Fruit fly (Drosophila melanogaster) whole organism, embryonic: ENCODE measurements around the gene CG9795.

ENCODE experiments used
- ATbp ChIP-seq: fragments of 200-800 bp; sonication (Bioruptor generic); optimal IDR thresholded peaks from 2 replicates; lab custom pipeline; 2017; ENCODE audit warnings: missing biosample characterization, mild to moderate bottlenecking, missing genetic modification characterization, missing genetic modification reagents
- B-H2 ChIP-seq: fragments of 200-800 bp; sonication (Bioruptor generic); optimal IDR thresholded peaks from 2 replicates; lab custom pipeline; 2018; ENCODE audit warnings: missing biosample characterization, mild to moderate bottlenecking, missing genetic modification characterization
- CG10543 ChIP-seq: fragments of 200-800 bp; sonication (Bioruptor generic); optimal IDR thresholded peaks from 3 replicates; lab custom pipeline; 2017; ENCODE audit warnings: missing biosample characterization, mild to moderate bottlenecking, missing genetic modification characterization, moderate library complexity
- CG13424 ChIP-seq: fragments of 200-800 bp; sonication (Bioruptor generic); optimal IDR thresholded peaks from 2 replicates; lab custom pipeline; 2019; ENCODE audit warnings: missing biosample characterization, mild to moderate bottlenecking, missing genetic modification characterization, moderate library complexity
- CG14860 ChIP-seq: fragments of 200-800 bp; sonication (Bioruptor generic); IDR thresholded peaks from 3 replicates; pipeline ENCODE4 v1.3.6; 2022; ENCODE audit warnings: missing biosample characterization, missing genetic modification characterization; ENCODE audit not compliant: partially characterized antibody
- CG15479 ChIP-seq: fragments of 200-800 bp; sonication (Bioruptor generic); optimal IDR thresholded peaks from 3 replicates; lab custom pipeline; 2019; ENCODE audit warnings: missing biosample characterization, mild to moderate bottlenecking, missing genetic modification characterization, moderate library complexity
- CG15514 ChIP-seq: fragments of 200-800 bp; sonication (Bioruptor generic); optimal IDR thresholded peaks from 3 replicates; lab custom pipeline; 2017; ENCODE audit warnings: missing biosample characterization, missing genetic modification characterization, mild to moderate bottlenecking, moderate library complexity, missing genetic modification reagents
- CG16815 ChIP-seq: fragments of 200-800 bp; sonication (Bioruptor generic); optimal IDR thresholded peaks from 3 replicates; lab custom pipeline; 2017; ENCODE audit warnings: missing biosample characterization, mild to moderate bottlenecking, missing genetic modification characterization
- CG1832 ChIP-seq: fragments of 200-800 bp; sonication (Bioruptor generic); optimal IDR thresholded peaks from 2 replicates; lab custom pipeline; 2017; ENCODE audit warnings: missing biosample characterization, mild to moderate bottlenecking, missing genetic modification characterization, inconsistent platforms
- CG2120 ChIP-seq: fragments of 200-800 bp; sonication (Bioruptor generic); optimal IDR thresholded peaks from 3 replicates; lab custom pipeline; 2016; ENCODE audit warnings: missing biosample characterization, missing genetic modification characterization
- CG6765 ChIP-seq: fragments of 200-800 bp; sonication (Bioruptor generic); optimal IDR thresholded peaks from 3 replicates; lab custom pipeline; 2017; ENCODE audit warnings: missing biosample characterization, mild to moderate bottlenecking, missing genetic modification characterization
- CG6791 ChIP-seq: fragments of 200-800 bp; sonication (Bioruptor generic); IDR thresholded peaks from 3 replicates; pipeline ENCODE4 v1.3.6; 2022; ENCODE audit warnings: missing biosample characterization, missing genetic modification characterization; ENCODE audit not compliant: partially characterized antibody
- CG7271 ChIP-seq: fragments of 200-800 bp; sonication (Bioruptor generic); optimal IDR thresholded peaks from 2 replicates; lab custom pipeline; 2018; ENCODE audit warnings: missing biosample characterization, mild to moderate bottlenecking, missing genetic modification characterization, moderate library complexity
- CG7372 ChIP-seq: fragments of 200-800 bp; sonication (Bioruptor generic); IDR thresholded peaks from 2 replicates; pipeline ENCODE4 v1.3.6; 2022; ENCODE audit warnings: missing biosample characterization, missing genetic modification characterization
- CG8478 ChIP-seq: fragments of >200 bp; optimal IDR thresholded peaks from 2 replicates; lab custom pipeline; 2018
- D ChIP-seq, 2 experiments: fragments of 200-800 bp in 1 of 2; fragments of >200 bp in 1 of 2; sonication (Bioruptor generic) in 1 of 2; optimal IDR thresholded peaks; 2 replicates in 1 of 2; 3 replicates in 1 of 2; lab custom pipeline; 2017; ENCODE audit warnings: mild to moderate bottlenecking in 1 of 2, missing biosample characterization in 1 of 2, missing genetic modification characterization in 1 of 2, missing genetic modification reagents in 1 of 2
- Dip2 ChIP-seq: fragments of 200-800 bp; sonication (Bioruptor generic); IDR thresholded peaks from 2 replicates; pipeline ENCODE4 v1.3.6; 2022; ENCODE audit warnings: missing biosample characterization, missing genetic modification characterization
- Dp ChIP-seq: fragments of 200-800 bp; sonication (Bioruptor generic); optimal IDR thresholded peaks from 2 replicates; lab custom pipeline; 2018; ENCODE audit warnings: missing biosample characterization, mild to moderate bottlenecking, missing genetic modification characterization, moderate library complexity
- Ets65A ChIP-seq: fragments of 200-800 bp; sonication (Bioruptor generic); peaks from one replicate; lab custom pipeline; 2016; ENCODE audit warnings: missing biosample characterization, missing genetic modification characterization
- GATAe ChIP-seq: fragments of 200-800 bp; sonication (Bioruptor generic); conservative IDR thresholded peaks from 2 replicates; pipeline ENCODE4 v1.3.6; 2022; ENCODE audit warnings: missing biosample characterization, missing genetic modification characterization
- HHEX ChIP-seq: fragments of 200-800 bp; sonication (Bioruptor generic); optimal IDR thresholded peaks from 3 replicates; lab custom pipeline; 2017; ENCODE audit warnings: missing biosample characterization, mild to moderate bottlenecking, missing genetic modification characterization, missing genetic modification reagents
- Hr39 ChIP-seq: fragments of >200 bp; optimal IDR thresholded peaks from 2 replicates; lab custom pipeline; 2017
- Hr78 ChIP-seq, 2 experiments: fragments of 200-800 bp in 1 of 2; fragments of >200 bp in 1 of 2; sonication (Bioruptor generic) in 1 of 2; optimal IDR thresholded peaks; 2 replicates each; lab custom pipeline; 2017 to 2019; ENCODE audit warnings: missing biosample characterization in 2 of 2, missing genetic modification characterization in 2 of 2, mild to moderate bottlenecking in 1 of 2, moderate library complexity in 1 of 2
- NK7.1 ChIP-seq: fragments of 200-800 bp; sonication (Bioruptor generic); optimal IDR thresholded peaks from 3 replicates; lab custom pipeline; 2016; ENCODE audit warnings: missing biosample characterization, missing genetic modification characterization
- Nf-YB ChIP-seq: fragments of 200-800 bp; sonication (Bioruptor generic); optimal IDR thresholded peaks from 3 replicates; lab custom pipeline; 2019; ENCODE audit warnings: missing biosample characterization, mild to moderate bottlenecking, missing genetic modification characterization, moderate library complexity
- Nf-YC ChIP-seq: fragments of 200-800 bp; optimal IDR thresholded peaks from 3 replicates; lab custom pipeline; 2019; ENCODE audit warnings: missing biosample characterization, mild to moderate bottlenecking, missing genetic modification characterization, moderate library complexity
- Xbp1 ChIP-seq: fragments of 200-800 bp; sonication (Bioruptor generic); optimal IDR thresholded peaks from 3 replicates; lab custom pipeline; 2016; ENCODE audit warnings: missing biosample characterization, mild to moderate bottlenecking, missing genetic modification characterization
- cad ChIP-seq: fragments of >200 bp; optimal IDR thresholded peaks from 2 replicates; lab custom pipeline; 2017; ENCODE audit warnings: missing biosample characterization, missing genetic modification characterization
- cg ChIP-seq: fragments of 200-800 bp; sonication (Bioruptor generic); optimal IDR thresholded peaks from 3 replicates; lab custom pipeline; 2019; ENCODE audit warnings: missing biosample characterization, mild to moderate bottlenecking, missing genetic modification characterization, moderate library complexity
- chn ChIP-seq: fragments of 200-800 bp; sonication (Bioruptor generic); optimal IDR thresholded peaks from 2 replicates; lab custom pipeline; 2016; ENCODE audit warnings: missing biosample characterization, missing genetic modification characterization
- cwo ChIP-seq: fragments of 200-800 bp; sonication (Bioruptor generic); optimal IDR thresholded peaks from 3 replicates; lab custom pipeline; 2017; ENCODE audit warnings: missing biosample characterization, missing genetic modification characterization, mild to moderate bottlenecking, moderate library complexity, missing genetic modification reagents
- dati ChIP-seq: fragments of 200-800 bp; sonication (Bioruptor generic); IDR thresholded peaks from 2 replicates; pipeline ENCODE4 v1.3.6; 2022; ENCODE audit warnings: missing biosample characterization, missing genetic modification characterization
- ewg ChIP-seq: fragments of 200-800 bp; sonication (Bioruptor generic); optimal IDR thresholded peaks from 3 replicates; lab custom pipeline; 2017; ENCODE audit warnings: mild to moderate bottlenecking, missing biosample characterization, missing genetic modification reagents, missing genetic modification characterization
- fru ChIP-seq: fragments of >200 bp; optimal IDR thresholded peaks from 2 replicates; lab custom pipeline; 2017
- ftz-f1 ChIP-seq: fragments of 200-800 bp; sonication (Bioruptor generic); optimal IDR thresholded peaks from 2 replicates; lab custom pipeline; 2016; ENCODE audit warnings: missing biosample characterization, missing genetic modification characterization
- gce ChIP-seq: fragments of 200-800 bp; sonication (Bioruptor generic); IDR thresholded peaks from 3 replicates; pipeline ENCODE4 v1.3.6; 2022; ENCODE audit warnings: missing biosample characterization, missing genetic modification characterization
- hkb ChIP-seq, 2 experiments: fragments of 200-800 bp in 1 of 2; fragments of >200 bp in 1 of 2; sonication (Bioruptor generic) in 1 of 2; IDR thresholded peaks in 1 of 2; optimal IDR thresholded peaks in 1 of 2; 2 replicates each; pipeline versions ENCODE4 v1.3.6 to Lab custom; 2017 to 2022; ENCODE audit warnings: missing biosample characterization in 1 of 2, missing genetic modification characterization in 1 of 2
- kay ChIP-seq: fragments of 200-800 bp; sonication (Bioruptor generic); optimal IDR thresholded peaks from 2 replicates; lab custom pipeline; 2016; ENCODE audit warnings: missing biosample characterization, missing genetic modification characterization
- onecut ChIP-seq: fragments of 200-800 bp; sonication (Bioruptor generic); IDR thresholded peaks from 2 replicates; pipeline ENCODE4 v1.3.6; 2022; ENCODE audit warnings: missing biosample characterization, missing genetic modification characterization
- phol ChIP-seq: fragments of 200-800 bp; sonication (Bioruptor generic); optimal IDR thresholded peaks from 3 replicates; lab custom pipeline; 2018; ENCODE audit warnings: missing biosample characterization, mild to moderate bottlenecking, missing genetic modification characterization, moderate library complexity
- pros ChIP-seq: fragments of 200-800 bp; sonication (Bioruptor generic); optimal IDR thresholded peaks from 3 replicates; lab custom pipeline; 2019; ENCODE audit warnings: missing biosample characterization, mild to moderate bottlenecking, missing genetic modification characterization, moderate library complexity
- seq ChIP-seq: fragments of 200-800 bp; sonication (Bioruptor generic); IDR thresholded peaks from 2 replicates; pipeline ENCODE4 v1.3.6; 2022; ENCODE audit warnings: missing biosample characterization, missing genetic modification characterization
- sna ChIP-seq: fragments of 200-800 bp; sonication (Bioruptor generic); IDR thresholded peaks from 2 replicates; pipeline ENCODE4 v1.3.6; 2022; ENCODE audit warnings: missing biosample characterization, missing genetic modification characterization; ENCODE audit not compliant: partially characterized antibody
- sob ChIP-seq: fragments of 200-800 bp; sonication (Bioruptor generic); IDR thresholded peaks from 2 replicates; pipeline ENCODE4 v1.3.6; 2022; ENCODE audit warnings: missing biosample characterization, missing genetic modification characterization
- tll ChIP-seq, 2 experiments: fragments of 200-800 bp in 1 of 2; fragments of >200 bp in 1 of 2; sonication (Bioruptor generic) in 1 of 2; optimal IDR thresholded peaks; 2 replicates each; lab custom pipeline; 2017 to 2019; ENCODE audit warnings: missing biosample characterization in 2 of 2, missing genetic modification characterization in 2 of 2, mild to moderate bottlenecking in 1 of 2, moderate library complexity in 1 of 2
- toy ChIP-seq: fragments of 200-800 bp; sonication (Bioruptor generic); IDR thresholded peaks from 2 replicates; pipeline ENCODE4 v1.3.6; 2022; ENCODE audit warnings: missing biosample characterization, missing genetic modification characterization
- tx ChIP-seq: fragments of 200-800 bp; sonication (Bioruptor generic); optimal IDR thresholded peaks from 2 replicates; lab custom pipeline; 2016; ENCODE audit warnings: missing biosample characterization, missing genetic modification characterization
- zen ChIP-seq: fragments of 200-800 bp; sonication (Bioruptor generic); optimal IDR thresholded peaks from 3 replicates; lab custom pipeline; 2018; ENCODE audit warnings: missing biosample characterization, mild to moderate bottlenecking, missing genetic modification characterization, moderate library complexity

CG9795 gene

dm6 chr3R:4341177-4341576 is 21.7 kb downstream of the CG9795 start:
- TF ChIP-seq zen (tag; lab: Kevin White, UChicago) = peak; percentile 71
- TF ChIP-seq GATAe (GFP tag; lab: Robert Waterston, UW) = no peak
- no peak for TF ChIP-seq chn (GFP tag; lab: Kevin White, UChicago)
- peak; percentile 17 for TF ChIP-seq cg (GFP tag; lab: Kevin White, UChicago)
- no peak for TF ChIP-seq gce (GFP tag; lab: Robert Waterston, UW)
- TF ChIP-seq hkb (optimal IDR thresholded peaks at IDR 0.05; lab: Kevin White, UChicago) = no peak
- TF ChIP-seq hkb (GFP tag; IDR thresholded peaks at IDR 0.05; lab: Robert Waterston, UW) = 0 out of 2 replicates have a peak, but pooled peaks have one; percentile 2
- TF ChIP-seq NK7.1 (GFP tag; lab: Kevin White, UChicago) = no peak
- TF ChIP-seq Nf-YC (tag; lab: Kevin White, UChicago) = peak; percentile 76
- TF ChIP-seq Xbp1 (GFP tag; lab: Kevin White, UChicago) = no peak
- no peak for TF ChIP-seq B-H2 (GFP tag; lab: Kevin White, UChicago)
- TF ChIP-seq CG1832 (GFP tag; lab: Kevin White, UChicago) = peak; percentile 28
- TF ChIP-seq CG6765 (GFP tag; lab: Kevin White, UChicago) = no peak
- no peak for TF ChIP-seq HHEX
- no peak for TF ChIP-seq ATbp (GFP tag; lab: Kevin White, UChicago)
- no peak for TF ChIP-seq CG7372 (GFP tag; lab: Robert Waterston, UW)
- no peak for TF ChIP-seq sob (GFP tag; lab: Robert Waterston, UW)
- TF ChIP-seq CG15514 (GFP tag; lab: Kevin White, UChicago) = no peak
- no peak for TF ChIP-seq CG16815 (GFP tag; lab: Kevin White, UChicago)
- peak; percentile 72 for TF ChIP-seq D (optimal IDR thresholded peaks at IDR 0.05; lab: Kevin White, UChicago)
- TF ChIP-seq D (GFP tag; optimal IDR thresholded peaks at IDR 0.05; lab: Kevin White, UChicago) = no peak
- no peak for TF ChIP-seq CG13424 (tag; lab: Kevin White, UChicago)
- TF ChIP-seq Ets65A (GFP tag; lab: Kevin White, UChicago) = peak; percentile 25
- TF ChIP-seq Nf-YB = peak; percentile 80
- peak; percentile 19 for TF ChIP-seq pros
- no peak for TF ChIP-seq CG14860
- TF ChIP-seq seq (GFP tag; lab: Robert Waterston, UW) = peak; percentile 92
- no peak for TF ChIP-seq cwo (GFP tag; lab: Kevin White, UChicago)
- TF ChIP-seq sna (GFP tag; lab: Robert Waterston, UW) = no peak
- TF ChIP-seq CG10543 (GFP tag; lab: Kevin White, UChicago) = no peak
- no peak for TF ChIP-seq ftz-f1 (GFP tag; lab: Kevin White, UChicago)

DNA sequence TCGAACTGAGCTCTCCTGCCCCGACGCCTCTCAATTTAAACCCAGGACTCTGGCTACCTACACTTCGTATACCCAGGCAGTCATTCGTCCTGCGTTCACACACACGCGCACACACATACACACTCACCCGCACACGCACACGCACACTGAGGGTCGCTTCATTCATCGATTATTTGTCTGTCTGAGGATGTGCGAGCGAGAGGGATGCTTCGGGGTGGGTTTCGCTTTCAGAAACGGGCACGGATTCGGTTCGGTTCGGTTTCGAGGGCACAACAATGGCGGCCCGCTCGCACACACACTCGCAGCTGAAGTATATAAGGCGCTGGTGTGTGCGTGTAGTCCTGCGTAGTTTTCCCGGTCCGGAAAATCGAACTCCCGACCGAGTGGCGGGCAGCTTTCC is 27.2 kb downstream of the CG9795 start, which contains the start of gene hkb:
TSS of gene hkb (minus strand) at position 11 of the 400 bp plus-strand sequence.
- TF ChIP-seq cad (GFP tag; lab: Kevin White, UChicago) (peak; percentile 15), fru (lab: Kevin White, UChicago) (no peak), CG15479 (GFP tag; lab: Kevin White, UChicago) (peak; percentile 51), phol (tag; lab: Kevin White, UChicago) (peak; percentile 70), tll (GFP tag; optimal IDR thresholded peaks at IDR 0.05; lab: Kevin White, UChicago) (peak in 1 of 2 experiments; percentile 71), CG7271 (no peak), Dp (no peak), Hr39 (lab: Kevin White, UChicago) (peak; percentile 83), kay (GFP tag; lab: Kevin White, UChicago) (no peak), toy (GFP tag; lab: Robert Waterston, UW) (no peak), Nf-YC (tag; lab: Kevin White, UChicago) (peak; percentile 94), hkb (optimal IDR thresholded peaks at IDR 0.05; lab: Kevin White, UChicago) (no peak), hkb (GFP tag; IDR thresholded peaks at IDR 0.05; lab: Robert Waterston, UW) (peak; percentile 37; the same call in 1 of the 2 replicates), pros (peak; percentile 41), cg (GFP tag; lab: Kevin White, UChicago) (peak; percentile 95), ewg (GFP tag; lab: Kevin White, UChicago) (peak; percentile 42), CG2120 (GFP tag; lab: Kevin White, UChicago) (no peak), dati (GFP tag; lab: Robert Waterston, UW) (no peak), CG6791 (GFP tag; lab: Robert Waterston, UW) (0 out of 3 replicates have a peak, but pooled peaks have one; percentile 10), Hr78 (GFP tag; optimal IDR thresholded peaks at IDR 0.05; lab: Kevin White, UChicago) (no peak), onecut (GFP tag; lab: Robert Waterston, UW) (peak; percentile 98), CG1832 (GFP tag; lab: Kevin White, UChicago) (peak; percentile 81), Nf-YB (peak; percentile 94), Dip2 (GFP tag; lab: Robert Waterston, UW) (no peak), CG8478 (lab: Kevin White, UChicago) (peak; percentile 24), seq (GFP tag; lab: Robert Waterston, UW) (peak; percentile 93), tx (no peak)
